Worm (Caenorhabditis elegans) whole organism, early embryonic: ENCODE measurements around the gene clec-214.

Source experiments
- B0310.2 ChIP-seq: sonication (generic microtip); optimal IDR thresholded peaks from 2 replicates; lab custom pipeline; 2016; ENCODE audit warnings: mild to moderate bottlenecking, missing genetic modification characterization, missing compliant biosample characterization
- aly-1 ChIP-seq: sonication (generic microtip); optimal IDR thresholded peaks from 2 replicates; lab custom pipeline; 2016; ENCODE audit warnings: missing genetic modification characterization, missing compliant biosample characterization
- ceh-36 ChIP-seq: sonication (generic microtip); optimal IDR thresholded peaks from 2 replicates; lab custom pipeline; 2016; ENCODE audit warnings: missing genetic modification characterization, inconsistent platforms, missing compliant biosample characterization
- flt-1 ChIP-seq: fragments of 200-800 bp; sonication (Bioruptor generic); IDR thresholded peaks from 2 replicates; pipeline ENCODE4 v1.3.6; 2022; ENCODE audit warnings: missing genetic modification characterization, missing compliant biosample characterization
- pes-1 ChIP-seq: fragments of 200-800 bp; sonication (Bioruptor generic); IDR thresholded peaks from 2 replicates; pipeline ENCODE4 v1.3.6; 2022; ENCODE audit warnings: missing genetic modification reagents, missing genetic modification characterization, missing compliant biosample characterization
- scrt-1 ChIP-seq: fragments of 200-800 bp; sonication (Bioruptor generic); IDR thresholded peaks from 2 replicates; pipeline ENCODE4 v1.3.6; 2022; ENCODE audit warnings: missing genetic modification characterization, missing compliant biosample characterization
- sea-1 ChIP-seq: fragments of 200-800 bp; sonication (Bioruptor generic); conservative IDR thresholded peaks from 2 replicates; pipeline ENCODE4 v1.3.6; 2022; ENCODE audit warnings: missing genetic modification characterization, missing compliant biosample characterization
- tbx-11 ChIP-seq: fragments of 200-800 bp; sonication (Bioruptor generic); IDR thresholded peaks from 2 replicates; pipeline ENCODE4 v1.3.6; 2022; ENCODE audit warnings: missing genetic modification characterization, missing compliant biosample characterization
- tra-4 ChIP-seq: sonication (generic microtip); optimal IDR thresholded peaks from 2 replicates; lab custom pipeline; 2017; ENCODE audit warnings: missing genetic modification characterization, missing compliant biosample characterization

ce11 chrV:7643416-7643815 is 33.2 kb downstream of the clec-214 start, which contains the start of gene F07C4.11:
- TF ChIP-seq flt-1 (GFP tag; lab: Robert Waterston, UW) (no peak), aly-1 (tag; lab: Kevin White, UChicago) (no peak), scrt-1 (GFP tag; lab: Robert Waterston, UW) (no peak), tra-4 (tag; lab: Kevin White, UChicago) (no peak), pes-1 (GFP tag; lab: Robert Waterston, UW) (no peak), B0310.2 (tag; lab: Kevin White, UChicago) (no peak), ceh-36 (tag; lab: Kevin White, UChicago) (no peak), sea-1 (GFP tag; lab: Robert Waterston, UW) (no peak), tbx-11 (no peak)
